Worm (Caenorhabditis elegans) whole organism, L4/young adult: Measurements from ENCODE around the gene Y51H7BR.8.

Source experiments
- W03F9.2 ChIP-seq: fragments of 150-350 bp; optimal IDR thresholded peaks from 2 replicates; lab custom pipeline; 2014; ENCODE audit warnings: missing biosample characterization, missing genetic modification characterization
- dao-5 ChIP-seq: sonication (generic microtip); optimal IDR thresholded peaks from 2 replicates; lab custom pipeline; 2016; ENCODE audit warnings: missing genotype, missing genetic modification characterization, moderate library complexity, missing compliant biosample characterization
- him-1 ChIP-seq: sonication (generic microtip); optimal IDR thresholded peaks from 2 replicates; lab custom pipeline; 2016; ENCODE audit warnings: missing genotype, missing genetic modification reagents, missing genetic modification characterization, missing compliant biosample characterization

ce11 chrII:1475328-1475727 lies 43.7 kb upstream of the Y51H7BR.8 start:
- TF ChIP-seq dao-5: no peak
- TF ChIP-seq W03F9.2: no peak
- TF ChIP-seq him-1 (tag; lab: Kevin White, UChicago): no peak
